Worm (Caenorhabditis elegans) whole organism, L2 larva: ENCODE measurements around the gene srx-16.

ENCODE experiments used
- nhr-25 ChIP-seq: fragments of 150-350 bp; sonication (generic microtip); optimal IDR thresholded peaks from 3 replicates; lab custom pipeline; 2014; ENCODE audit warnings: missing biosample characterization, missing genetic modification characterization
- nhr-77 ChIP-seq: fragments of 150-350 bp; optimal IDR thresholded peaks from 2 replicates; lab custom pipeline; 2014; ENCODE audit warnings: missing biosample characterization, missing genetic modification characterization

- TF ChIP-seq nhr-77 (tag; lab: Kevin White, UChicago) (no peak), nhr-25 (tag; lab: Kevin White, UChicago) (no peak)
Observed at ce11 chrV:6971567-6971966, 4.6 kb upstream of the srx-16 start, which contains the start of gene srx-59.
